Worm (Caenorhabditis elegans): ENCODE results near the gene F46B3.8.

F46B3.8 gene

ce11 chrV:20606617-20607016 lies 16.3 kb downstream of the F46B3.8 start, which contains the start of gene F46B3.23:
Gene F46B3.23 (minus strand): TSS chrV:20606717.
- TF ChIP-seq unc-120 (tag; optimal IDR thresholded peaks at IDR 0.05; ENCODE audit: poor library complexity, severe bottlenecking) (no peak), pha-4 (tag; optimal IDR thresholded peaks at IDR 0.05) (no peak), lin-32 (GFP tag; optimal IDR thresholded peaks at IDR 0.05) (no peak), elt-3 (tag; optimal IDR thresholded peaks at IDR 0.05) (no peak)

- TF ChIP-seq sptf-1 (tag; optimal IDR thresholded peaks at IDR 0.05) = peak; percentile 56
Measured at ce11 chrV:20605812-20606211, 17.1 kb downstream of the F46B3.8 start.

- TF ChIP-seq elt-3 (tag; optimal IDR thresholded peaks at IDR 0.05) (no peak), unc-120 (tag; optimal IDR thresholded peaks at IDR 0.05; ENCODE audit: poor library complexity, severe bottlenecking) (no peak), nhr-28 (tag; optimal IDR thresholded peaks at IDR 0.05) (no peak), ceh-83 (GFP tag; optimal IDR thresholded peaks at IDR 0.05) (no peak), flh-1 (GFP tag; optimal IDR thresholded peaks at IDR 0.05) (no peak), snpc-4 (tag; optimal IDR thresholded peaks at IDR 0.05) (no peak), elt-1 (tag; optimal IDR thresholded peaks at IDR 0.05; ENCODE audit: borderline replicate concordance, insufficient read depth) (no peak), lin-13 (tag; optimal IDR thresholded peaks at IDR 0.05) (no peak), mab-5 (tag; optimal IDR thresholded peaks at IDR 0.05) (no peak), sptf-1 (tag; optimal IDR thresholded peaks at IDR 0.05) (no peak), lin-32 (GFP tag; optimal IDR thresholded peaks at IDR 0.05) (no peak), nhr-237 (tag; optimal IDR thresholded peaks at IDR 0.05) (no peak), lsy-2 (tag; optimal IDR thresholded peaks at IDR 0.05) (no peak), nhr-12 (tag; optimal IDR thresholded peaks at IDR 0.05) (no peak), nhr-76 (tag; optimal IDR thresholded peaks at IDR 0.05) (no peak), drap-1 (GFP tag; optimal IDR thresholded peaks at IDR 0.05) (no peak)
Measured at ce11 chrV:20604606-20605155, 18.3 kb downstream of the F46B3.8 start, which contains the start of gene ttr-57. Gene ttr-57 (plus strand): TSS chrV:20605105.

- TF ChIP-seq sptf-1 (tag; optimal IDR thresholded peaks at IDR 0.05) (no peak), ceh-43 (GFP tag; optimal IDR thresholded peaks at IDR 0.05) (no peak), mep-1 (tag; optimal IDR thresholded peaks at IDR 0.05) (no peak), nhr-12 (tag; optimal IDR thresholded peaks at IDR 0.05) (no peak), cnd-1 (tag; optimal IDR thresholded peaks at IDR 0.05) (no peak), drap-1 (GFP tag; optimal IDR thresholded peaks at IDR 0.05) (no peak), bed-3 (GFP tag; optimal IDR thresholded peaks at IDR 0.05) (no peak), hlh-1 (tag; optimal IDR thresholded peaks at IDR 0.05) (no peak), lin-32 (GFP tag; optimal IDR thresholded peaks at IDR 0.05) (no peak), snpc-4 (tag; optimal IDR thresholded peaks at IDR 0.05) (no peak), nhr-2 (tag; optimal IDR thresholded peaks at IDR 0.05) (no peak)
Measured at ce11 chrV:20603014-20603413, 19.9 kb downstream of the F46B3.8 start, which contains the start of gene ttr-11. Gene ttr-11 (plus strand): TSS chrV:20603314.

- TF ChIP-seq pha-4 (tag; optimal IDR thresholded peaks at IDR 0.05) (no peak), lin-32 (GFP tag; optimal IDR thresholded peaks at IDR 0.05) (no peak), zip-8 (tag; optimal IDR thresholded peaks at IDR 0.05) (no peak), ces-1 (GFP tag; optimal IDR thresholded peaks at IDR 0.05) (no peak), nhr-237 (tag; optimal IDR thresholded peaks at IDR 0.05) (no peak), tbx-8 (GFP tag; optimal IDR thresholded peaks at IDR 0.05) (no peak), ceh-43 (GFP tag; optimal IDR thresholded peaks at IDR 0.05) (no peak), ceh-39 (tag; optimal IDR thresholded peaks at IDR 0.05) (no peak), nhr-28 (tag; optimal IDR thresholded peaks at IDR 0.05) (no peak), unc-39 (tag; optimal IDR thresholded peaks at IDR 0.05) (no peak), nhr-76 (tag; optimal IDR thresholded peaks at IDR 0.05) (no peak), blmp-1 (tag; optimal IDR thresholded peaks at IDR 0.05) (no peak), hlh-1 (tag; optimal IDR thresholded peaks at IDR 0.05) (no peak), bed-3 (GFP tag; optimal IDR thresholded peaks at IDR 0.05) (no peak), lsy-2 (tag; optimal IDR thresholded peaks at IDR 0.05) (no peak), sem-2 (GFP tag; optimal IDR thresholded peaks at IDR 0.05) (no peak), elt-3 (tag; optimal IDR thresholded peaks at IDR 0.05) (no peak), nhr-12 (tag; optimal IDR thresholded peaks at IDR 0.05) (no peak), mep-1 (tag; optimal IDR thresholded peaks at IDR 0.05) (no peak)
Measured at ce11 chrV:20600704-20601103, 22.3 kb downstream of the F46B3.8 start.

Measured in whole organism, mixed stage, embryonic.